Fruit fly (Drosophila melanogaster) whole organism, wandering third instar larva: ENCODE data around the gene CG31223.

Source experiments
- Abd-B ChIP-seq: fragments of >200 bp; optimal IDR thresholded peaks from 2 replicates; lab custom pipeline; 2017; ENCODE audit warnings: missing biosample characterization, missing genetic modification characterization
- CG9705 ChIP-seq: fragments of 200-800 bp; sonication (Bioruptor generic); optimal IDR thresholded peaks from 2 replicates; lab custom pipeline; 2018; ENCODE audit warnings: missing biosample characterization, mild to moderate bottlenecking, missing genetic modification characterization
- CrebA ChIP-seq: fragments of 200-800 bp; sonication (Bioruptor generic); optimal IDR thresholded peaks from 2 replicates; lab custom pipeline; 2016; ENCODE audit warnings: missing biosample characterization, mild to moderate bottlenecking, missing genetic modification characterization, borderline replicate concordance
- Dfd ChIP-seq: fragments of >200 bp; optimal IDR thresholded peaks from 2 replicates; lab custom pipeline; 2017; ENCODE audit warnings: missing biosample characterization, missing genetic modification characterization
- Dif ChIP-seq: fragments of 200-275, 200-300 bp; sonication (Bioruptor generic); optimal IDR thresholded peaks from 2 replicates; lab custom pipeline; 2018; ENCODE audit warnings: missing biosample characterization, missing genetic modification characterization; ENCODE audit not compliant: partially characterized antibody
- GATAd ChIP-seq: sonication (Bioruptor generic); optimal IDR thresholded peaks from 2 replicates; lab custom pipeline; 2016; ENCODE audit warnings: missing biosample characterization, missing genetic modification characterization
- HLH106 ChIP-seq: fragments of 200-800 bp; optimal IDR thresholded peaks from 3 replicates; lab custom pipeline; 2019; ENCODE audit warnings: missing biosample characterization, mild to moderate bottlenecking, missing genetic modification characterization, moderate library complexity
- Hnf4 ChIP-seq: fragments of 200-800 bp; sonication (Bioruptor generic); optimal IDR thresholded peaks from 2 replicates; lab custom pipeline; 2016; ENCODE audit warnings: missing biosample characterization, mild to moderate bottlenecking, missing genetic modification characterization
- Jra ChIP-seq: sonication (Bioruptor generic); optimal IDR thresholded peaks from 2 replicates; lab custom pipeline; 2016; ENCODE audit warnings: missing biosample characterization, missing genetic modification characterization
- N ChIP-seq: fragments of >200 bp; optimal IDR thresholded peaks from 2 replicates; lab custom pipeline; 2018; ENCODE audit warnings: missing biosample characterization, missing external identifiers, missing genetic modification characterization
- Rel ChIP-seq, 2 experiments: fragments of 200-800 bp; sonication (Bioruptor generic) in 1 of 2; optimal IDR thresholded peaks; 2 replicates in 1 of 2; 3 replicates in 1 of 2; lab custom pipeline; 2016 to 2019; ENCODE audit warnings: mild to moderate bottlenecking in 2 of 2, missing biosample characterization in 2 of 2, missing genetic modification characterization in 2 of 2, moderate library complexity in 1 of 2
- Sp1 ChIP-seq: fragments of 200-800 bp; sonication (Bioruptor generic); optimal IDR thresholded peaks from 3 replicates; lab custom pipeline; 2019; ENCODE audit warnings: missing biosample characterization, mild to moderate bottlenecking, missing genetic modification characterization, moderate library complexity
- Vsx2 ChIP-seq: fragments of 200-300, 225-300 bp; sonication (Bioruptor generic); optimal IDR thresholded peaks from 2 replicates; lab custom pipeline; 2018; ENCODE audit warnings: missing biosample characterization, missing genetic modification characterization; ENCODE audit not compliant: partially characterized antibody
- br ChIP-seq: fragments of 200-800 bp; sonication (Bioruptor generic); optimal IDR thresholded peaks from 2 replicates; lab custom pipeline; 2016; ENCODE audit warnings: missing biosample characterization, missing genetic modification characterization
- brk ChIP-seq: fragments of 200-800 bp; sonication (Bioruptor generic); optimal IDR thresholded peaks from 2 replicates; lab custom pipeline; 2016; ENCODE audit warnings: missing biosample characterization, mild to moderate bottlenecking, missing genetic modification characterization
- dsf ChIP-seq: sonication (Bioruptor generic); optimal IDR thresholded peaks from 2 replicates; lab custom pipeline; 2016; ENCODE audit warnings: missing biosample characterization, missing genetic modification characterization, borderline replicate concordance
- ey ChIP-seq: fragments of 200-800 bp; sonication (Bioruptor generic); optimal IDR thresholded peaks from 2 replicates; lab custom pipeline; 2016; ENCODE audit warnings: missing biosample characterization, missing genetic modification characterization
- foxo ChIP-seq, 2 experiments: fragments of 200-800 bp; sonication (Bioruptor generic); optimal IDR thresholded peaks; 2 replicates in 1 of 2; 3 replicates in 1 of 2; lab custom pipeline; 2016 to 2017; ENCODE audit warnings: missing biosample characterization in 2 of 2, missing genetic modification characterization in 2 of 2
- fru ChIP-seq: fragments of 200-800 bp; sonication (Bioruptor generic); optimal IDR thresholded peaks from 3 replicates; lab custom pipeline; 2016; ENCODE audit warnings: missing biosample characterization, mild to moderate bottlenecking, missing genetic modification characterization
- h ChIP-seq: fragments of 200-800 bp; sonication (Bioruptor generic); optimal IDR thresholded peaks from 3 replicates; lab custom pipeline; 2016; ENCODE audit warnings: missing biosample characterization, mild to moderate bottlenecking, missing genetic modification characterization
- jim ChIP-seq: fragments of 175-275, 200-325 bp; sonication (Bioruptor generic); optimal IDR thresholded peaks from 2 replicates; lab custom pipeline; 2016; ENCODE audit warnings: missing biosample characterization, mild to moderate bottlenecking, missing genetic modification characterization
- sage ChIP-seq: fragments of 200-800 bp; sonication (Bioruptor generic); optimal IDR thresholded peaks from 2 replicates; lab custom pipeline; 2016; ENCODE audit warnings: missing biosample characterization, mild to moderate bottlenecking, missing genetic modification characterization
- sv ChIP-seq: fragments of 200-800 bp; sonication (Bioruptor generic); optimal IDR thresholded peaks from 3 replicates; lab custom pipeline; 2016; ENCODE audit warnings: missing biosample characterization, missing genetic modification characterization
- tai ChIP-seq: sonication (Bioruptor generic); optimal IDR thresholded peaks from 2 replicates; lab custom pipeline; 2016; ENCODE audit warnings: missing biosample characterization, missing genetic modification characterization
- usp ChIP-seq: fragments of >200 bp; optimal IDR thresholded peaks from 2 replicates; lab custom pipeline; 2017; ENCODE audit warnings: missing biosample characterization, missing genetic modification characterization

Gene CG31223

DNA sequence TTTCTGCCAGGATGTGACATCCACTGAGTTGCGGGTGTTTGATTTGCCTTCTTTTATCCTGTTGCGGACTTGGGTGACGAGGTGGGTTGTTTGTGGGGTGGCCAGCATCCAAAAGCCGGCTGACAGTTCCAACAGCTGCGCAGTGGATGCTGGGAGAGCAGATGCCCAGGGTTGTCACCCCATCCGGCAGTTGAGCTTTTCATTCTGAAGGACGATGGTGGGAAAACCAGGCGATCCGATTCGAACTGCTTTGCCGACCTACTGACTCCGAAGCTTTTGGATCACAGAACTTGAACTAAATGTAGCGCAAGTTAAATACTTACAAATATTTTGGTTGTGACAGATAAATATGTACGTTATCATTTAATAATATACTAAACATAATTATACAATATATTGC, 35.3 kb downstream of the CG31223 start, which contains the start of gene KaiR1D:
KaiR1D (minus strand) TSS at position 28 of the 400 bp plus-strand sequence.
- TF ChIP-seq Hnf4 = no peak
- no peak for TF ChIP-seq Vsx2 (GFP tag; lab: Kevin White, UChicago)
- TF ChIP-seq HLH106 (tag; lab: Kevin White, UChicago) = no peak
- TF ChIP-seq tai = no peak
- no peak for TF ChIP-seq Sp1 (GFP tag; lab: Kevin White, UChicago)
- TF ChIP-seq Jra (GFP tag; lab: Kevin White, UChicago) = no peak
- no peak for TF ChIP-seq brk (GFP tag; lab: Kevin White, UChicago)
- no peak for TF ChIP-seq jim (GFP tag; lab: Kevin White, UChicago)
- no peak for TF ChIP-seq GATAd (GFP tag; lab: Kevin White, UChicago)
- no peak for TF ChIP-seq usp (GFP tag; lab: Kevin White, UChicago)
- TF ChIP-seq ey (GFP tag; lab: Kevin White, UChicago) = no peak

DNA sequence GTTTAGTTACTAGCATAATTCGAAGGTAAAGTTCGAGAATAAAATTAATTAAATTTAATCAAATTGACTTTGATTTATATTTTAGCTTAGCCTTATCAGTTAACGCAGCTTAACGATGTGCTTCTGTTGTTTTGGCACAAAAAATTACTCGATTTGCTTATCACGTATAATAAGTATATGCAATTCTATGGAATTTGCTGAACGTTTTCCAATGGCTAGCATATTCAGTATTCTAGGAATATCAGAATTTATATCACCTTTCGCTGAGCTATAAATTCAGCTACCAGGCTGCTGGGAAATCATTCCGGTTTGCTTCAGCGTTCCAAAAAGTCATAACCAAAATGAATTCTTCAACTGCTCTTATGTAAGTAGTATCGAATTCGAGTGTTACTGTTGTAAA, 39.8 kb downstream of the CG31223 start, which contains the start of gene TotA:
TotA (plus strand) TSS at position 301 of the 400 bp plus-strand sequence.
- TF ChIP-seq tai (no peak), sage (GFP tag; lab: Kevin White, UChicago) (no peak), Dfd (GFP tag; lab: Kevin White, UChicago) (no peak), dsf (GFP tag; lab: Kevin White, UChicago) (no peak), N (GFP tag; lab: Kevin White, UChicago) (no peak), Vsx2 (GFP tag; lab: Kevin White, UChicago) (no peak), CrebA (GFP tag; lab: Kevin White, UChicago) (no peak), Rel (GFP tag; optimal IDR thresholded peaks at IDR 0.05; lab: Kevin White, UChicago) (no peak), Rel (tag; optimal IDR thresholded peaks at IDR 0.05; lab: Kevin White, UChicago) (no peak), fru (GFP tag; lab: Kevin White, UChicago) (no peak), foxo (GFP tag; optimal IDR thresholded peaks at IDR 0.05; lab: Kevin White, UChicago) (no peak), GATAd (GFP tag; lab: Kevin White, UChicago) (no peak), brk (GFP tag; lab: Kevin White, UChicago) (no peak)
- TF ChIP-seq, all 38 proteins: peak for 0

DNA sequence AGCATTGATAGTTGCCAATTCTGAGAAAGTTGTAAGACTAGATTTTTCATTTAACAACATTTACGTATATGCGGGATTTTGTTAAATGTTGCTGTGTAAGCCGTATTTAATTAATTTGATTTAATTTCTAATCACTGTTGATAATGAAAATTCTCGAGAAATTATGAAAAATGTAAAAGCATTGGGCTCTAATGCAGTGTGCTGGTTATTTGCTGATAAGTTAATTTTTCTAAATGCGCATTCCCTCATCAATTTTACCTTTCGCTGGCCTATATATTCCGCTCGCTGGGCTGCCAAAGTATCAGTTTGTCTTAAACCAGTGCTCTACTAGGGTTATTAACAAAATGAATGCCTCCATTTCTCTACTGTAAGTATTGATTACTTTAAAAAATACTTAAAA, 41.8 kb downstream of the CG31223 start, which contains the start of gene TotC:
TotC (plus strand) TSS at position 301 of the 400 bp plus-strand sequence.
- TF ChIP-seq CG9705 (GFP tag; lab: Kevin White, UChicago) = no peak
- no peak for TF ChIP-seq Jra (GFP tag; lab: Kevin White, UChicago)
- no peak for TF ChIP-seq br (GFP tag; lab: Kevin White, UChicago)

DNA sequence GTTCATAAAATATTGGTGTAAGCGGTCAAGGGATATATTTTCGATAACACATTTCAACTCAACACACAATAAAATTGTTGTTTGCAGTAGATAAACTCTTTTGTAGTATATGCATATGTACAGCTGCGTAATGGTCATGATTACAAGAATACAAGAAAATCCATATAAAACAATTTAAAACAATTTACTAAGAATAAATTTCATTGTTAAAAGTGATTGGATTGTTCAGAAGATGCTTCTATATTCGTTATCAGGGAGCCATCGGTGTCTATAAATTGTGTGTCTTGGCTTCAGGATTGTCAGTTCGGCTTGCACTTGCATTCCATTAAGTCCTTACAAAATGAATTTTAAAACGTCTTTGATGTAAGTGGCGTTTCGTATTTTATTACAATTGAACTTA, 42.7 kb downstream of the CG31223 start, which contains the start of gene TotB:
TotB (plus strand) TSS at position 301 of the 400 bp plus-strand sequence.
- TF ChIP-seq CrebA (GFP tag; lab: Kevin White, UChicago) = no peak
- TF ChIP-seq foxo (GFP tag; optimal IDR thresholded peaks at IDR 0.05; lab: Kevin White, UChicago) = no peak
- no peak for TF ChIP-seq Sp1 (GFP tag; lab: Kevin White, UChicago)
- no peak for TF ChIP-seq Dif (GFP tag; lab: Kevin White, UChicago)
- TF ChIP-seq sv = no peak
- TF ChIP-seq Abd-B (GFP tag; lab: Kevin White, UChicago) = no peak

DNA sequence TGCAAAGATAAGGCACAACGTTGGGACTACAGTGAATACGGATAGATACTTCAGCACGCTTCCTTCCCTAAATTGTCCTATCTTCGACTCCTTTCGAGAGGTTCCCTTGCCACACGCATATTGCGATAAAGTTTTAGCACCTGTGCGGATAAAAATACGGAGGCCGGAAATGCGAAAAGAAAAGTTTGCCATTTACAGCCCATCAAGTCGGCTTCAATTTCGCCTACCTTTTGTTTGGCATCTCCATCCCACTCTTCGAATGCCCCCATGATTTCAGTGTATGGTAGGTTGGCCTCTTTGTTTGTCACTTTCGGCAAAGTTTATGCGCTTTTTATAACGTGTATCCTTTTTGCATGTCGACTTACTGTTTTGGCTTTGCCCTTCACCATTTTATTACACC, 45.8 kb downstream of the CG31223 start:
- TF ChIP-seq Sp1 (GFP tag; lab: Kevin White, UChicago) = no peak

DNA sequence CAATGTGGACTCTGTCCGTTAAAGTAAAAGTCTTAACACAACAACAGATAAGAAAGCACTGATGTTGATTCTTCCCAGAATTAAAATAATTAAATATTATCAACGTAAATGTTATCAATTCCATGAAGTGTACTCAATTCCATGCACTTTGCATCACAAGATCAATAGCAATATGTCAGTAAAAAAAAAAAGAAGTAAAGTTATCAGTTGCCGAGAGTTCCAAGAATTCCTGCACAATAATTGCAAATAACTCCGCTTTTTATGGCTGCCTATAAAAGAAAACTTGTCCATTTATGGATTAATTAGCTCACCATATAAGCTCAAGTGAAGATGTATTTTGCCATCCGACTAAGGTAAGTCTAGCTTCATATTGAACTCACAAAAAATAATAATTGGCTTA, 46.5 kb downstream of the CG31223 start, which contains the start of gene TotZ:
TotZ (plus strand) TSS at position 301 of the 400 bp plus-strand sequence.
- TF ChIP-seq h (GFP tag; lab: Kevin White, UChicago) (no peak), tai (no peak)
